Worm (Caenorhabditis elegans) whole organism, mixed stage, embryonic: ENCODE measurements around the gene gtf-2H1.

Experiments used
- M03D4.4 ChIP-seq: sonication (generic microtip); optimal IDR thresholded peaks from 2 replicates; lab custom pipeline; 2017; ENCODE audit warnings: mild to moderate bottlenecking, missing genetic modification characterization, missing compliant biosample characterization
- blmp-1 ChIP-seq: fragments of 150-350 bp; optimal IDR thresholded peaks from 2 replicates; lab custom pipeline; 2014; ENCODE audit warnings: missing biosample characterization, missing genetic modification characterization
- ceh-39 ChIP-seq: fragments of 150-350 bp; optimal IDR thresholded peaks from 2 replicates; lab custom pipeline; 2014; ENCODE audit warnings: missing biosample characterization, missing genetic modification characterization
- ces-1 ChIP-seq: fragments of 150-350 bp; optimal IDR thresholded peaks from 2 replicates; lab custom pipeline; 2014; ENCODE audit warnings: missing biosample characterization, missing genetic modification reagents, missing genetic modification characterization
- drap-1 ChIP-seq: fragments of 200-800 bp; sonication (Bioruptor generic); optimal IDR thresholded peaks from 3 replicates; lab custom pipeline; 2018; ENCODE audit warnings: mild to moderate bottlenecking, missing genetic modification characterization, missing compliant biosample characterization
- elt-1 ChIP-seq: sonication (generic microtip); optimal IDR thresholded peaks from 2 replicates; lab custom pipeline; 2017; ENCODE audit warnings: missing genetic modification characterization, mild to moderate bottlenecking, missing compliant biosample characterization, antibody characterized with exemption, moderate library complexity, borderline replicate concordance; ENCODE audit not compliant: insufficient read depth
- elt-3 ChIP-seq: fragments of 150-350 bp; optimal IDR thresholded peaks from 2 replicates; lab custom pipeline; 2014; ENCODE audit warnings: missing biosample characterization, missing genetic modification characterization
- flh-1 ChIP-seq: fragments of 200-800 bp; sonication (Bioruptor generic); optimal IDR thresholded peaks from 2 replicates; lab custom pipeline; 2018; ENCODE audit warnings: mild to moderate bottlenecking, missing genetic modification characterization, moderate library complexity, missing compliant biosample characterization
- hlh-1 ChIP-seq: fragments of 150-350 bp; optimal IDR thresholded peaks from 2 replicates; lab custom pipeline; 2014; ENCODE audit warnings: missing biosample characterization, missing genetic modification reagents, missing genetic modification characterization
- lin-13 ChIP-seq: fragments of 150-350 bp; optimal IDR thresholded peaks from 2 replicates; lab custom pipeline; 2014; ENCODE audit warnings: missing biosample characterization, missing genetic modification characterization
- lin-32 ChIP-seq: fragments of 200-800 bp; sonication (Bioruptor generic); optimal IDR thresholded peaks from 2 replicates; lab custom pipeline; 2018; ENCODE audit warnings: mild to moderate bottlenecking, missing genetic modification characterization, missing compliant biosample characterization
- lsy-2 ChIP-seq: fragments of 150-350 bp; optimal IDR thresholded peaks from 2 replicates; lab custom pipeline; 2014; ENCODE audit warnings: missing biosample characterization, missing genetic modification characterization
- mab-5 ChIP-seq: fragments of 150-350 bp; optimal IDR thresholded peaks from 2 replicates; lab custom pipeline; 2014; ENCODE audit warnings: missing biosample characterization, missing genetic modification characterization
- mep-1 ChIP-seq: fragments of 150-350 bp; optimal IDR thresholded peaks from 2 replicates; lab custom pipeline; 2017; ENCODE audit warnings: missing biosample characterization, missing genetic modification reagents, missing genetic modification characterization, inconsistent platforms
- nhr-12 ChIP-seq: fragments of 150-350 bp; optimal IDR thresholded peaks from 2 replicates; lab custom pipeline; 2014; ENCODE audit warnings: missing biosample characterization, missing genetic modification characterization
- nhr-2 ChIP-seq: fragments of 150-350 bp; optimal IDR thresholded peaks from 2 replicates; lab custom pipeline; 2014; ENCODE audit warnings: missing biosample characterization, missing genetic modification characterization
- nhr-237 ChIP-seq: fragments of 150-350 bp; optimal IDR thresholded peaks from 2 replicates; lab custom pipeline; 2014; ENCODE audit warnings: missing biosample characterization, missing genetic modification characterization
- nhr-28 ChIP-seq: fragments of 150-350 bp; optimal IDR thresholded peaks from 2 replicates; lab custom pipeline; 2014; ENCODE audit warnings: missing biosample characterization, missing genetic modification characterization
- nhr-76 ChIP-seq: sonication (generic microtip); optimal IDR thresholded peaks from 2 replicates; lab custom pipeline; 2017; ENCODE audit warnings: missing biosample characterization, missing genetic modification characterization
- pha-4 ChIP-seq: fragments of 150-350 bp; optimal IDR thresholded peaks from 2 replicates; lab custom pipeline; 2018; ENCODE audit warnings: missing biosample characterization, missing genetic modification reagents, missing genetic modification characterization
- sem-2 ChIP-seq: fragments of 200-800 bp; sonication (Bioruptor generic); optimal IDR thresholded peaks from 2 replicates; lab custom pipeline; 2018; ENCODE audit warnings: mild to moderate bottlenecking, missing genetic modification characterization, missing compliant biosample characterization
- snpc-4 ChIP-seq: fragments of 150-350 bp; optimal IDR thresholded peaks from 2 replicates; lab custom pipeline; 2014; ENCODE audit warnings: missing biosample characterization, missing genetic modification characterization
- sptf-1 ChIP-seq: sonication (generic microtip); optimal IDR thresholded peaks from 2 replicates; lab custom pipeline; 2017; ENCODE audit warnings: mild to moderate bottlenecking, missing genetic modification characterization, moderate library complexity, missing compliant biosample characterization
- tbx-8 ChIP-seq: fragments of 200-800 bp; sonication (Bioruptor generic); optimal IDR thresholded peaks from 2 replicates; lab custom pipeline; 2018; ENCODE audit warnings: mild to moderate bottlenecking, missing genetic modification characterization, moderate library complexity, missing compliant biosample characterization
- unc-62 ChIP-seq: fragments of 150-350 bp; optimal IDR thresholded peaks from 2 replicates; lab custom pipeline; 2014; ENCODE audit warnings: missing biosample characterization, missing genetic modification reagents, missing genetic modification characterization
- zip-8 ChIP-seq: fragments of 150-350 bp; optimal IDR thresholded peaks from 2 replicates; lab custom pipeline; 2014; ENCODE audit warnings: missing biosample characterization, missing genetic modification characterization
- ztf-11 ChIP-seq: fragments of 150-350 bp; optimal IDR thresholded peaks from 2 replicates; lab custom pipeline; 2014; ENCODE audit warnings: missing biosample characterization, missing genetic modification characterization

gtf-2H1 gene

DNA sequence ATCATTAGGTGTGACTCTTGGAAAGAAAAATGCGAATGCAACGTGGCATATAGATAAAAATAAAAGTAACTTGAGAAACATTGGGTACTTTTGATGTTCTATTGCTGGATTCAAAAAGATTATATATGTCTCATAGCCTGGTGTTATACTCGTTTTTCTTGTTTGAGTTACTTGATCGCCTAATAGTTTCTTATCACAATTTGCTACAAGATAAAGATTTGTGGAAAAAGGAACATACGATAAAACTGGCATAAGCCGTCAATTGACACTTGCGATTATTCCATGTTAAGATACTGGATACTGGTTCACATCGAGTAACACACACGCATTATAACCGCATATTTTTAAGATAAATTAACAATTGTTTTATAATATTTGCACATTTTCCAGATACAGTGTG is 20.9 kb upstream of the gtf-2H1 start, which contains the start of gene grl-19:
Gene grl-19 (minus strand): TSS at position 101 of the 400 bp plus-strand sequence.
- TF ChIP-seq flh-1 (GFP tag; lab: Kevin White, UChicago) = no peak
- no peak for TF ChIP-seq sptf-1 (tag; lab: Kevin White, UChicago)
- no peak for TF ChIP-seq M03D4.4
- TF ChIP-seq sem-2 (GFP tag; lab: Kevin White, UChicago) = no peak
- TF ChIP-seq mep-1 (tag; lab: Kevin White, UChicago) = no peak
- TF ChIP-seq tbx-8 (GFP tag; lab: Kevin White, UChicago) = no peak
- TF ChIP-seq nhr-237 = no peak
- no peak for TF ChIP-seq lsy-2
- TF ChIP-seq lin-13 (tag; lab: Kevin White, UChicago) = no peak

DNA sequence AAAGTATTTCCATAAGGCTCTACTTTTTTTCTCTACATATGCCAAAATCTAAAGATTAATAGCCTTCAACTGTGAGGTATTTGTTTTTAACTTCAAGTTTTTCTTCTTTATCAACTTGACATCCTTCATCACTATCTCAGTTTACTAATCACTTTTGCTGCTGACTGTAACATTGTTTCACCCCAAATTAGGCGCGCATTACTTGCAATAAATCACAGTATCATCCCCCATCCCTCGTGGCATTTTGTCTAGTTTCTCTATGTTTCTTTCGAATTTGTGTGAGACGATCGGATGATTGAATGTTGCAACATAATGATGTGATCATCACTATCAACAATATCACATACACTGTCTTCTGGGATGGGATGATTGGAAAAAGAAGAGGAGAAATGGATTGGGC is 15.9 kb upstream of the gtf-2H1 start:
- peak; percentile 7 for TF ChIP-seq elt-3 (tag; lab: Kevin White, UChicago)
- no peak for TF ChIP-seq lin-13 (tag; lab: Kevin White, UChicago)
- TF ChIP-seq, all 35 proteins: peak for 1

DNA sequence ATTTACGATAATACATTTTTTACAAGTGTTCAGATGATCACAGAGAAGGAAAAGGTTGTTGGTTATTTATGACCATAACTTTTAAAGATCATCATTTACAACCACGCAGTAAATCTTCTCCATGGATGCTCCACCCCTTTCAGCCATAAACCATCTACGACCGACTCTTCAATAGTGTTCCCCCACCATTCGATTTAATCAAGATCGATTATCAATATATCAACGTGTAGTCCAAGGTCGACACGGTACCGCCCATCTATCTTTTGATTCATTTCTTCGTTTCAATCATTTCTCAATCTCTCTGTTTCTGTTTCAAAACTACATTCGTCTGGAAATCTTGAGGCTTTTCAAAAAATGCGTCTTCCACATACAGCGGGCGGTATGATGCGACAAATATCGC is 13.3 kb upstream of the gtf-2H1 start, which contains the start of gene aass-1:
Gene aass-1 (plus strand): TSS at position 301 of the 400 bp plus-strand sequence.
- TF ChIP-seq ceh-39 (tag; lab: Kevin White, UChicago) (no peak), lin-32 (GFP tag; lab: Kevin White, UChicago) (no peak)

DNA sequence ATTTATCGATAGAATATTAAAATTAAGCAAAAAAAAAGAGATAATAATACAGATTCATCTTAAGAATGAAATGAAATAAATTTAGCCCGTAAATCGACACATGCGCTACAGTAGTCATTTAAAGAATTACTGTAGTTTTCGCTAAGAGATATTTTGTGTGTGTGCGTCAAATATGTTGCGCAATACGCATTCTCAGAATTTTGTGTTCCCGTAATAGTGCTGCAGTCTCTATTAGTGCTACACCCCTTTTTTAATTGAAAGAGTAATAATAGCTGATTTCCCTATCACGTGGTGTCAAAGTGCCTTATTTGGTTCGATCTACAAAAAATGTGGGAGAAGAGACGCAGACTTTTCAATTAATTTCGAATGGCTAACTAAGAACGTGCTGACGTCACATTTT is 12.7 kb upstream of the gtf-2H1 start:
- TF ChIP-seq lsy-2 = no peak
- TF ChIP-seq zip-8 (tag; lab: Kevin White, UChicago) = peak; percentile 86
- no peak for TF ChIP-seq snpc-4 (tag; lab: Kevin White, UChicago)
- no peak for TF ChIP-seq sem-2 (GFP tag; lab: Kevin White, UChicago)
- TF ChIP-seq unc-62 (GFP tag; lab: Kevin White, UChicago) = no peak

DNA sequence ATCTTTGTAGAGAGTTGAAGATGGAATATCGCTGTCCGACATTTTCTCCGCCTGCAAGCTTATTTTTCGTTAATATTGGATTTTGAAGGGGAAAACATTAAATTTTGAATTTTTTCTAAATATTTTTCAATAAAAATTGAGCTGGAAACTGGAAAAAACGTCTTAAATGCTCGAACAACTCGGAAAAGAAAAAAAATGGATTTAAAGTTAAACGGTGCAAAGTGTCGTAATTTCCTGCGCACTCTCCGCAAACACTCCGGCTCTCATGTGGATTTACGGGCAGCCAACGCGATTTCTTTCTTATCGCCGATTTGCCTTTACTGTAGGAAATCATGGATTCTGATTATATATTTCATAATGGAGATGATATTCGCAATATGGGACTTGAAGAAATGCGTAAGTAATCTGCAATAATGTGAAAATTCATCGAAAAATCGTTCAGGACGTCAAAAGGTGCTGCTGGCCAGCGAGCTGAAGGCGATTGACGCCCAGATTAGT is 8.7 kb upstream of the gtf-2H1 start, which contains the start of the genes fnta-1 and cogc-8:
Gene fnta-1 (minus strand): TSS at position 51 of the 498 bp plus-strand sequence.
Gene cogc-8 (plus strand): TSS at position 195 of the 498 bp plus-strand sequence.
- no peak for TF ChIP-seq unc-62 (GFP tag; lab: Kevin White, UChicago)
- peak; percentile 37 for TF ChIP-seq ces-1
- TF ChIP-seq lin-13 (tag; lab: Kevin White, UChicago) = peak; percentile 3
- TF ChIP-seq elt-1 (tag; lab: Kevin White, UChicago) = no peak
- peak; percentile 32 for TF ChIP-seq lsy-2

DNA sequence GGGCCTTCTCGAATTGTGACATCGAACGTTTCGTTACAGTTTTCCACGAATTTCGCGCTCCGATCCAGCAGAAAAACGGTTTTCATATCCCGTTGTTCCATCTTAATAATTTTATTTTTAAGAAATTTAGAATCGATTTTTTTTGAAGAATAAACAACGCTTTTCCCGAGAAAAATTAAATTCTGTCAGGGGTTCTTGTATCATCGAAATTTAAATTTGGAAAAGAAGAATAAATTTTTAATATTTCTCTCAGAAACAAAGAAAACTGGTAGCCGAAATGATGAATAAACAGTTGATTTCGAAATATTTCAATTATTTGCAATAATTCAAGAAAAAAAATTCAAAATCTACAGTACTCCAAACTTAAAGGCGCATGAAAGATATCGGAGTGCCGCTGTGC is 5.8 kb upstream of the gtf-2H1 start, which contains the start of gene ints-13:
Gene ints-13 (minus strand): TSS at position 101 of the 400 bp plus-strand sequence.
- TF ChIP-seq nhr-12 (tag; lab: Kevin White, UChicago) (no peak), nhr-76 (tag; lab: Kevin White, UChicago) (no peak), ztf-11 (tag; lab: Kevin White, UChicago) (no peak), flh-1 (GFP tag; lab: Kevin White, UChicago) (no peak), mep-1 (tag; lab: Kevin White, UChicago) (no peak), nhr-28 (tag; lab: Kevin White, UChicago) (no peak), lin-13 (tag; lab: Kevin White, UChicago) (no peak), sem-2 (GFP tag; lab: Kevin White, UChicago) (no peak), ces-1 (no peak), mab-5 (tag; lab: Kevin White, UChicago) (no peak)

DNA sequence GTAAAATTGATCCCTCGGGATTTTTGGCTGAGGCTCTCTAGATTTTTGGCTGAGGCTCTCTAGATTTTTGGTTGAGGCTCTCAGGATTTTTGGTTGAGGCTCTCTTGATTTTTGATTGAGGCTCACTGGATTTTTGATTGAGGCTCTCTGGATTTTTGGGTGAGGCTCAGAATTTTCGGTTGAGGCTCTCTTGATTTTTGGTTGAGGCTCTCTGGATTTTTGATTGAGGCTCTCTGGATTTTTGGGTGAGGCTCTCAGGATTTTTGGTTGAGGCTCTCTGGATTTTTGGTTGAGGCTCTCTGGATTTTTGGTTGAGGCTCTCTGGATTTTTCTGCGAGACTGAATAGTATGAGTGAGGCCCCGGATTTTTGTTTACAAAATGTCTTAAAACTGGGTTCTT is 4.6 kb upstream of the gtf-2H1 start:
- no peak for TF ChIP-seq hlh-1 (tag; lab: Kevin White, UChicago)
- TF ChIP-seq drap-1 (GFP tag; lab: Kevin White, UChicago) = no peak
- TF ChIP-seq blmp-1 = no peak
- TF ChIP-seq nhr-2 = no peak
- no peak for TF ChIP-seq mep-1 (tag; lab: Kevin White, UChicago)
- no peak for TF ChIP-seq zip-8 (tag; lab: Kevin White, UChicago)
- no peak for TF ChIP-seq ces-1
- no peak for TF ChIP-seq pha-4
